Worm (Caenorhabditis elegans) whole organism, mixed stage, embryonic: ENCODE data around the gene dhc-4.

Source experiments
- M03D4.4 ChIP-seq: sonication (generic microtip); optimal IDR thresholded peaks from 2 replicates; lab custom pipeline; 2017; ENCODE audit warnings: mild to moderate bottlenecking, missing genetic modification characterization, missing compliant biosample characterization
- ceh-39 ChIP-seq: fragments of 150-350 bp; optimal IDR thresholded peaks from 2 replicates; lab custom pipeline; 2014; ENCODE audit warnings: missing biosample characterization, missing genetic modification characterization
- elt-3 ChIP-seq: fragments of 150-350 bp; optimal IDR thresholded peaks from 2 replicates; lab custom pipeline; 2014; ENCODE audit warnings: missing biosample characterization, missing genetic modification characterization
- flh-1 ChIP-seq: fragments of 200-800 bp; sonication (Bioruptor generic); optimal IDR thresholded peaks from 2 replicates; lab custom pipeline; 2018; ENCODE audit warnings: mild to moderate bottlenecking, missing genetic modification characterization, moderate library complexity, missing compliant biosample characterization
- mab-5 ChIP-seq: fragments of 150-350 bp; optimal IDR thresholded peaks from 2 replicates; lab custom pipeline; 2014; ENCODE audit warnings: missing biosample characterization, missing genetic modification characterization
- mep-1 ChIP-seq: fragments of 150-350 bp; optimal IDR thresholded peaks from 2 replicates; lab custom pipeline; 2017; ENCODE audit warnings: missing biosample characterization, missing genetic modification reagents, missing genetic modification characterization, inconsistent platforms
- nhr-237 ChIP-seq: fragments of 150-350 bp; optimal IDR thresholded peaks from 2 replicates; lab custom pipeline; 2014; ENCODE audit warnings: missing biosample characterization, missing genetic modification characterization
- nhr-76 ChIP-seq: sonication (generic microtip); optimal IDR thresholded peaks from 2 replicates; lab custom pipeline; 2017; ENCODE audit warnings: missing biosample characterization, missing genetic modification characterization
- snpc-4 ChIP-seq: fragments of 150-350 bp; optimal IDR thresholded peaks from 2 replicates; lab custom pipeline; 2014; ENCODE audit warnings: missing biosample characterization, missing genetic modification characterization
- unc-39 ChIP-seq: fragments of 150-350 bp; optimal IDR thresholded peaks from 2 replicates; lab custom pipeline; 2014; ENCODE audit warnings: missing biosample characterization, missing genetic modification characterization
- ztf-11 ChIP-seq: fragments of 150-350 bp; optimal IDR thresholded peaks from 2 replicates; lab custom pipeline; 2014; ENCODE audit warnings: missing biosample characterization, missing genetic modification characterization

DNA sequence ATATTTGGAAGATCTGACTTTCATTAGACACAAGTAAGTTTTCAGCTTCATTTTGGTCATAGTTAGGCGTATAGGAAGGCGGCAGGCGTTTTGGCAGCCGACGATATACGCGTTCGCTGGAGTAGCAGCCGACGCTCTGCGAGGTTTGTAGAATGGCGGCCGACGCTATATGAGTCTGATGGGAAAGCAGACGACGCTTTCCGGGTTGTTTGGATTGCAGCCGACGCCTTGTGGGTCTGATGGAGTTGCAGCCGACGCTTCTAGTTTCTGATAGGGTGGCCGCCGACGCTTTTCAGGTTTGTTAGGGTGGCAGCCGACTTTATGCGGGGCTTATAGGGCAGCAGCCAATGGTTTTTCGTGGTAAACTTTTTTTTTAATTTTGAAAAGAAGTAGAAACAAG is 33.1 kb downstream of the dhc-4 start:
- TF ChIP-seq ceh-39 (tag; lab: Kevin White, UChicago) (no peak), nhr-237 (no peak), M03D4.4 (no peak), mab-5 (tag; lab: Kevin White, UChicago) (no peak), elt-3 (tag; lab: Kevin White, UChicago) (no peak), flh-1 (no peak), unc-39 (tag; lab: Kevin White, UChicago) (no peak), snpc-4 (tag; lab: Kevin White, UChicago) (no peak), mep-1 (no peak), ztf-11 (tag; lab: Kevin White, UChicago) (no peak), nhr-76 (tag; lab: Kevin White, UChicago) (no peak)
